Worm (Caenorhabditis elegans): ENCODE measurements around the gene Y49F6C.2.

DNA sequence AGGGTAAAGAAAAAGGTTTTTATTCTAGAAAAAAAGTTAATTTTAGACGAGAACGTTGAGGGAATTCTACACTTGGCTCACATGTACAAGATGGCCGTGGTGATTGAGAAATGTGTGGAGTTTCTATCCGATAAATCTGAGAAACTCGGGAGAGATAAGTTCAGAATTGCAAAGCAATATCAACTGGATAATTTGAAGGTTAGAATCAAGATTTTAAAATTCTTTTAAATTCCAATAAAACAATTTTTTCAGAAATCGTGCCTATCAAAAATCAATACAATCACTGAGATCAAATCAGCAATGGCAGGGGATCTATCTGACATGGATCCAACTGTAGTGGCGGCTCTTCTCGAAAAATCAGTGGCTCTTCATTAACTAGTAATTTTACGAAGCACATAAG, at the start of gene Y49F6C.2:
- TF ChIP-seq snpc-1.3 (tag; optimal IDR thresholded peaks at IDR 0.05; ENCODE audit: insufficient read depth) (no peak), him-1 (tag; optimal IDR thresholded peaks at IDR 0.05) (no peak), Y56A3A.18 (GFP tag; IDR thresholded peaks at IDR 0.05) (no peak)

Measured in whole organism, young adult.